Worm (Caenorhabditis elegans): ENCODE data around the gene sel-13.

Gene sel-13

DNA sequence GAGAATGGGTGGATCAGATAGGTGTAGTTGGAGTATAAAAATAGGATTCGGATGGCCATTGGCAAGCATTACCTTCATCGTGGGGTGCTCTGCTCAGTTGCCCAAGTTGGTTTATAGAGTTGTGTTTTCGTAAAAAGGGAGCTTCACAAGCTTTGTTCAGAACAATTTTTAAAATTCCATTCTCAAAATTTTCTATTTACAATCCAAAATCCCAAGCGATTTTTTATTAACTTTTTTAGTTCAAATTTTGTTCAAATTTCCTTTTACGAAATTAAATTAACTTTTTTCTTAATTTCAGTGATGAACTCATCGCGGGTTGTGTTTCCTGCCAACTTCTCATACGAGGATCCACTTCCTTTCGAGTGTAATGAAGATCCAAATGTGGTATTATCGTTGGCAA is 22.6 kb downstream of the sel-13 start, which contains the start of gene srg-10:
srg-10 (plus strand) TSS at position 301 of the 400 bp plus-strand sequence.
- no peak for TF ChIP-seq dao-5 (tag; optimal IDR thresholded peaks at IDR 0.05)
- TF ChIP-seq W03F9.2 (tag; optimal IDR thresholded peaks at IDR 0.05) = no peak
- TF ChIP-seq him-1 (tag; optimal IDR thresholded peaks at IDR 0.05) = no peak

DNA sequence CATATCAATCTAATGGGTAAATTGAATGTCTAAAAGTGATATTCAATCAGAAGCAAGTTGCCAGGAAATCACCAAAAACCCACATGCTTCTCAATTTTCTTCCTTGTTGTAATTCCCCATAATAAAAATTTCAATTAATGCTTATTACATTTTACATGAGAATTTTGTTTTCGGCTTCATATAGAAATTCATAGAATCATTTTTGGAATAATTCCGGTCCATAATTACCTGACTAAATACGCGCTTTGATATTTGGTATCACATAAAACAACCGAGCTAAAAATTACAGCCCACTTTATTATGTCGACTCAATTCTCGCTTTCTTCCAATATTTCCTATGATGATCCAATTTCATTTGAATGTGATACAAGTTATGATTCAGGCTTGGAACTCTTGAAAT is 28.1 kb downstream of the sel-13 start, which contains the start of gene srg-13:
srg-13 (plus strand) TSS at position 301 of the 400 bp plus-strand sequence.
- TF ChIP-seq him-1 (tag; optimal IDR thresholded peaks at IDR 0.05) = no peak
- TF ChIP-seq W03F9.2 (tag; optimal IDR thresholded peaks at IDR 0.05) = no peak
- TF ChIP-seq dao-5 (tag; optimal IDR thresholded peaks at IDR 0.05) = no peak

DNA sequence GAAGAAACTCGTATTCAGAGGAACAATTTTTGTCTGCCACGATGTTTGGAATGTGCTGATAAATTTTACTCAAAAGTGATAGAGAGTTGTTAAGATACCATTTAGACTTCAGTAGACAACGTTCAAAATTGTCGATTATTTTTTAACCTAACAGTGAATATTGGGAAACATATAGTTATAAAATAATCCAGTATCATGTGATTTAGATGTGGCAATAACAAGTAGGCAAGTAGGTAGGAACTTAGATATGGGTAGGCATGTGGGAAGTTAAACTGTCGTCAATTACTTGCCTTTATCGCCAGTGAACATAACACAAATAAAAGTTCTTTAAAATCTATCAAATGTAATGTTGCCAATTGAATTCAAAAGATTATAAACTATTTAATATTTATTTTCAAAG is 28.5 kb downstream of the sel-13 start, which contains the start of gene T23F11.11:
T23F11.11 (minus strand) TSS at position 101 of the 400 bp plus-strand sequence.
- no peak for TF ChIP-seq W03F9.2 (tag; optimal IDR thresholded peaks at IDR 0.05)
- no peak for TF ChIP-seq him-1 (tag; optimal IDR thresholded peaks at IDR 0.05)
- TF ChIP-seq dao-5 (tag; optimal IDR thresholded peaks at IDR 0.05) = no peak

DNA sequence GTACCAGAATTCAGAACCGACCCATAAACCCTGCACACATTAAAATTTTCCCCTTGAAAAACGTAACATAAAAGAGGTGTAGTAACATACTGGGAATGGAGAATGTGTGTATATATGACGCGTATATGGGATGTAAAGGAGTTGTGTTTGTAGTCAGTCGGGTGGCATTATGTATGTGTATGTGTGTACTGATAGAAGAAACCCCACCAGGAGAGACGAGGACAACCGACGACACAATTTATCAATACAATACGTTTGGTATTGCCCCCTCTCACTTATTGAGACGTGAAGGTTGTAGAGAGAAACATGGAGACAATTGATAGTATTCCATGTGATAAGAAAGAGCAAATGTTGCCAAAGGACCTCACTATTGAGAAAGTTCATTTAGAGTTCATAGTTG is 32.0 kb downstream of the sel-13 start:
- TF ChIP-seq dao-5 (tag; optimal IDR thresholded peaks at IDR 0.05) = no peak
- no peak for TF ChIP-seq him-1 (tag; optimal IDR thresholded peaks at IDR 0.05)
- TF ChIP-seq W03F9.2 (tag; optimal IDR thresholded peaks at IDR 0.05) = no peak

DNA sequence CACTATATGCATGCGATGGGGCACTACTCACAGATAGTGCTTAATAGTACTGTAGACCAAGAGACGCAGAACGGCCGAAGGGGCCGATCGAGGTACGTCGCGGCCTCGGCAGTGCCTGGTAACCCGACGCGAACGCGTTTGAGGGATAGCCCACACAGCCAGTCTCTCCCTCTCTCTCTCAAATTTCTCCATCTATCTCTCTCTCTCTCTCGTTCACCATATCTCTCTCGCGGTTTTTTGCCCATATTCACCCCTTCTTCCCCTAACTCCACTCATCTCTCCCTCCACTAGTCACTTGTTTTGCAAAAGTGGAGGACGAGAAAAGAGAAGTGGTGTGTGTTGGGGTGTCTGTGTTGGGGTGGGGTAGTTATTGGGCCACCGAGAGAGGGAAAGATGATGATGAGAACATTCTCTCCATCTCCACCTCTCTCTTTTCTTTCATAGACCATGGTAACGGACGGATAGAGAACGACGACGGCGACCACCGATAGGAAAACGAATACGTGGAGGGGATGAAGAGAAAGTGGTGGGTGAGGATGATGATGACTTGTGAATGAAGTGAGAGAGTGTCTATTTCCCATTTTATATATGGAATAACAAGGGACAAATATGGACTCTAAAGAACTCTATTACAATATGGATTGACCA is 33.1 kb downstream of the sel-13 start:
- TF ChIP-seq dao-5 (tag; optimal IDR thresholded peaks at IDR 0.05) = no peak
- TF ChIP-seq him-1 (tag; optimal IDR thresholded peaks at IDR 0.05) = peak; percentile 8
- TF ChIP-seq W03F9.2 (tag; optimal IDR thresholded peaks at IDR 0.05) = no peak

DNA sequence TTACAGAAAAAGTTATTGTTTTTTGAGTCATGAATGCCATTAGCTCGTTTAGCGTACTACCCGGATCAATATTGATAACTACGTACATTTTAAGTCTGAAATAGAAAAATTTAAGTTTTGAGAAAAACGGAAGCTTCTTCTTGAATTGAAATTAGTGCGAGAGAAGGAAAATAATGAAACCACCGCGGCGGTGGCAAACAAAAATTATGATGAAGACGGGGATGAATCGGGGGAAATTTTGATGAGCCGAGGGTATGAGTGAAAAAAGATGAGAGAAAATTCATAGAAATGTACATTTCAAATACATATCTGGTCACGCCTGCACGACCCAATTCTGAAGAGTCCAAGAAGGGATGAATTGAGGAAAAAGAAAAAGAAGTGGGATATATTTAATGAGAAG is 34.8 kb downstream of the sel-13 start, which contains the start of gene T23F11.4:
T23F11.4 (minus strand) TSS at position 101 of the 400 bp plus-strand sequence.
- TF ChIP-seq dao-5 (tag; optimal IDR thresholded peaks at IDR 0.05) = no peak
- TF ChIP-seq W03F9.2 (tag; optimal IDR thresholded peaks at IDR 0.05) = no peak
- TF ChIP-seq him-1 (tag; optimal IDR thresholded peaks at IDR 0.05) = no peak

DNA sequence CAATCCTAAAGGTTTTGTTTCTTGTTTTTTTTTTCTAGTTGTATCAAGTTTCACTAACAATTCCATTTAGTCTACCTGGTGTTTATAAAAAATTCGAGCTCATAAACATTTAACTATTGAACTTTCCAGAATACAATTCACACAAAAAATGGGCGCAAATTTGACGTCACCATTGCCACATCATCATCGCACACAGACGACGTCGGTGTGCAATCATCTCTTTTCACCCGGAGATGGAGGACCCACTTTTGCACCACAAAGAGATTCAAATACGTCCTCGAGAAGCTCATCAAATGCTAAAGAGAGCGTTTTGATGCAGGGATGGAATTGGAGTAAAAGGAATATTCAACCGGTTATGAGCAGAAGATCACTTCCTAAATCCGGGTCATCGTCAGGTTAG is 40.6 kb downstream of the sel-13 start:
- TF ChIP-seq W03F9.2 (tag; optimal IDR thresholded peaks at IDR 0.05) (no peak), him-1 (tag; optimal IDR thresholded peaks at IDR 0.05) (no peak), dao-5 (tag; optimal IDR thresholded peaks at IDR 0.05) (no peak)

DNA sequence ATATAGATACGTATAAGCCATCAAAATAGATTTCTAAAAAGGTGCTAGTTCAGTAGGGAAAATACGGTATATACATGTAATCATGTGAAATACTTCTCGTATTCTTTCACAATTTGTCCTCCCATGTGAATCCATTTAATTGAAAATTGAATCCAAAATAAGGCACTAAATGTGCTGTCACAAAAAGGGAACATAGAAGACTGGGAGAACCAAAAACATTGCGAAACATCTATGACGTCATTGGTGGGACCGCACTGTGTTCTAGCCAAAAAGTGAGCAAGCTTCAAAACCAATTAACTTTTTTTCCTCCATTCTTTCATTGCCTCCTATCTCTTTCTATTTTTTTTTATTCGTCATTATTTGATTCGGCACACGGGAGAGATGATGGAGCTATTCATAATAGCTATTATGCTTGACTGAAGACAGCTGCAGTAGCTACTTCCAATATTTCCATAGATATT is 41.6 kb downstream of the sel-13 start, which contains the start of gene cdka-1:
cdka-1 (plus strand) TSS at position 411 of the 461 bp plus-strand sequence.
- TF ChIP-seq W03F9.2 (tag; optimal IDR thresholded peaks at IDR 0.05) = no peak
- TF ChIP-seq him-1 (tag; optimal IDR thresholded peaks at IDR 0.05) = peak; percentile 29
- TF ChIP-seq dao-5 (tag; optimal IDR thresholded peaks at IDR 0.05) = no peak

DNA sequence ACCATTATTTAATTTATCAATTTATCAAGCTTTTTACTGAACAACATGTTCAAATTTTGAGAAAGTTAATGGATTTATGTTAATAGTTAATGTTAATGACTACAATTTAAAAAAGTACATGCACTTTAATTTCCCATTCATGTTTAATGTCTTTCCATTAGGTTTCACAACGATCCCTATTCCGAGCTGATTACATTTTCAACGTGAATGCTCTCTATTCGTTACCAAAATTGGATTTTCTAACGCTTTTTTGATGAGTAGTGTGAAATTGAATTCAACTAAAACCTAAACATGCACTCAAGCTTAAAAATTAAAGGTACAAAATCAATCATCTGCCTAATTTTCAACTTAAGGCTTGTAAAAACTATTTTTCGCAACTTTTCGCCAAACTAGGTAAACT is 42.6 kb downstream of the sel-13 start:
- TF ChIP-seq W03F9.2 (tag; optimal IDR thresholded peaks at IDR 0.05) (no peak), dao-5 (tag; optimal IDR thresholded peaks at IDR 0.05) (no peak), him-1 (tag; optimal IDR thresholded peaks at IDR 0.05) (no peak)

DNA sequence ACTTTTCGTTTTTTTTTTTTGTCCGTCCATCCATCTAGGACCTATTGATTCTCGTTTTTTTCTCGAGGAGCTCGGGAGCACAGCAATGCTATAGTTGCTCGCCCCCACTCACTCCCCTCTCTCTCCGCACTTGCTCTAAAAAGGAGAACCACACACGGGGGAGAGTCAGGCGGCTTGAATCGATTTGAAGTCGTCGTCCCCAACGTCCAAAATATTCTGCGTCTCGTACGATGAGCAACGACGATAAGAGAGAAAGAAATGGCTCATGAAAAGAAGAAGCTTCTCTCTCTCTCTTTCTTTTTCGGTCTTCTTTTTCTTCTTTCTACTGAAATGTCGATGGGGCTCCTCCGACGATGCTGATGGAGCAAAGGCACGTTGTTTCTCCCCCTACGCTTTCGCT is 43.6 kb downstream of the sel-13 start:
- TF ChIP-seq W03F9.2 (tag; optimal IDR thresholded peaks at IDR 0.05) (no peak), him-1 (tag; optimal IDR thresholded peaks at IDR 0.05) (peak; percentile 91)

DNA sequence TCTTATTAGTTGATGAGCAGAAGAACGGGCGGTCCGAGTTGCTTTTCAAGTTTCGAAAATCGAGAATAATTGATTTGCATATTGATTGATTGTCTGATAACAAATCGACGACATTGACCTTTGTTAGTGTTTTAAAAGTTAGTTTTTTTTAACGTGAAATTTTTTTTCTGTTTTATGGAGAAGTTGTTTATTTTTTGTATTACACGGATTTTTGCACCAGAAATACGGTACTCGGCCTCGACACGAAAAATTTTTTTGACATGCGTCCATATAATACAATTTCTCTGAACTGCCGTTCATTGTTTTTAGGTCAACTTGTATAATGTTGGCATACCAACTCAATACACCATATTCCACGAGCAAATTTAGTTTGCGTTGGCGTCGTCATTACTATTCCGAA is 44.6 kb downstream of the sel-13 start, which contains the start of gene T23F11.2:
T23F11.2 (minus strand) TSS at position 101 of the 400 bp plus-strand sequence.
- TF ChIP-seq W03F9.2 (tag; optimal IDR thresholded peaks at IDR 0.05) (no peak), dao-5 (tag; optimal IDR thresholded peaks at IDR 0.05) (no peak), him-1 (tag; optimal IDR thresholded peaks at IDR 0.05) (no peak)

DNA sequence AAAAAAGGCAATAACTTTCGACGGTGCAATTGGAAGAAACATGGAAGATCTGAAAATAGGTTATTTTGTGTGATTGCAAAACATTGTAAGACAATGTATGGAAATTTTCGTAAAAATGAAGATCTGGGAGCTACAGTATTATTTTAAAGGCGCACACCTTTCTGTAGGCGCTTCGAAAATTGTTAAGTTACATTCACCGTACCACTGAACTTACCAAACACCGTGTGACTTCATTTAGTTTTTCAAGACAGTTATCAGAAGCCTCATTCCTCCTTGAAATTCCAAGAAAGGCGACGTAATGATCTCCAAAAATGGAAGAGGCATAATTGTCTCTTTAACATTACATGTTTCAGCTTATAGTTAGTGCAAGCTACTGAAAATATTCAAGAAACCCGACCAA is 46.1 kb downstream of the sel-13 start:
- TF ChIP-seq W03F9.2 (tag; optimal IDR thresholded peaks at IDR 0.05) (no peak), dao-5 (tag; optimal IDR thresholded peaks at IDR 0.05) (no peak), him-1 (tag; optimal IDR thresholded peaks at IDR 0.05) (no peak)

DNA sequence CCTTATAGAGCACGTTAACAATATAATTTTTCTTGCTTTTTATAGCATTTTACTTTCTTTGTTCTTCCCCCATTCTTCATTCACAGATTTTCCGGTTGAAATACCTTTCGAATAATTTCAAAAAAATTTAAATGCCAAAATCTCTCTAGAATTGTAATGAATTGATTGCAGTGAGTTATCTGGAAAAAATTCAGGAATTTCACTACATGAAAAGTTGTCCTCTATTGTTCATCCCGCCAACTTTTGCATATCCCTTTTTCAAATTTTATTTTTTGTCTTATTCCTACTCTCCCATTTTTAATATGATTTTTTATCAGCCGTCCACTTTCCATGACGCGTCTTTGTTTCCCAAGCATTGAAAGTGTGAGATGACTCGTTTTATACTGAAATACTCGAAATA is 46.6 kb downstream of the sel-13 start:
- no peak for TF ChIP-seq W03F9.2 (tag; optimal IDR thresholded peaks at IDR 0.05)
- no peak for TF ChIP-seq dao-5 (tag; optimal IDR thresholded peaks at IDR 0.05)
- TF ChIP-seq him-1 (tag; optimal IDR thresholded peaks at IDR 0.05) = no peak

DNA sequence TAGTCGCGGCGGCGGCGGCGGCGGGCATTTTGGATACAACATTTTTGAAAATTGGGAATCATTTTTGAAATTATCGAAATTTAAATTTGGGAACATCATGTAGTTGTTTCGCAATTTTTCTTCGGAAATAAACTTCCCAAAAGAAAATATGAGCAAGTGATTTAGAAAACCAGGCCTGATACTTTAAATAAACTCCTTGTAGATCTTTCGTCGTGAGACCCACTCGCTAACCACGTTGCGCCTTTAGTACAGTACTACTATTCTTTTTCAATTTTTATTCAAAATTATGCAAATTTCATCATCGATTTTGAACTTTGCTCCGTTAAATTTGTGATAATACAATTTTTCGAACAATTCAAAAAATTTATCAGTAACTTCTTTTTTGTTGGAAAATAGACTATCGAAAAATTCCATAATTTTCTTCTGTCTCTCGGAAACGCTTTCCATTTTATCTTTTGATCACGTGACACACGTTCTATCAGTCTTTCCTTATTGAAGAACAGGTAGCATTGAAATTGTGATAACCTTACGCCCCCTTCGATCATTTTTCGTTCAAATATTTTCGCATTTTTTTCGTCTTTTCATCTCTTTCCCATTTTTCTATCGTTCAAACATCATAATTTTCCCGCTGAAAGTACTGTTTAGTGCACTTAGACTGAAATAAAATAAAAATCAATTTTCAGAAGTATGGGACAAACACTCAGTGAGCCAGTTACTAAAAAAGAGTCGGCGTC is 50.0 kb downstream of the sel-13 start, which contains the start of gene ppm-2:
ppm-2 (plus strand) TSS at position 684 of the 734 bp plus-strand sequence.
- no peak for TF ChIP-seq him-1 (tag; optimal IDR thresholded peaks at IDR 0.05)
- no peak for TF ChIP-seq W03F9.2 (tag; optimal IDR thresholded peaks at IDR 0.05)
- TF ChIP-seq dao-5 (tag; optimal IDR thresholded peaks at IDR 0.05) = no peak
